Fruit fly (Drosophila melanogaster): Measurements from ENCODE around the gene Cyp6v1.
"Not testable (repeated sequence)": the region's sequence is repeated elsewhere in the genome, so short reads cannot be mapped to it uniquely, and the experiment has no call there.

Cyp6v1 gene

DNA sequence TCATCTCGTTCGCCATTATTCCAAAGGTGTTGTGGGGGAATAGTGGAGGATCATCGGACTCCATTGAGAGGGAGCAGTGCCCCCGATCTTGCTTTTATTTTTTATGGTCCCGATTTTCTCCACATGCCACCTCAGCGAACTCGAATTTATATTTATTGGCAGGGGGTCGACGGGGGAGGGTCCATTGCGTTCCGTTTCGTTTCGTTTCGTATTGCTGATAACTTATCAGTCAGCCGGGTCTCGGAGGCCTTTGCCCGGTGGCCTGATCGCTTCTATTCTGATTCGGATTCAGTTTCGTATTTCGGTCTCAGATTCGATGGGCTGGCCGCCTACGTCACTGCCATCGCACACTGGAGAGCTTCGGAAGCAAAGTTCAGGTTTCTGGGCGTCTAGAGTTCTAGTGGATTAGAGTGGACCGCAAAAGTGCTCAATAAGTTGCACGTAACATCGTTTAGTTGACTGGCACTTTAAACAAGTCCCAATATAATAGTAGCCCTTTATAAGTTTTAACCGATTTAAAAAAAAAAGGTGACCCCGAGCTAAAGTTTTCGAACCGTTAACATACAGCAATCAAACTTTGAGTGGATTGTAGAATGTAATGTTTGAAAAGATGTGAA lies 4.8 kb downstream of the Cyp6v1 start, which contains the start of gene CG1835:
Gene CG1835, plus strand, starts transcription at position 306 of the 617 bp plus-strand sequence.
- peak; percentile 61 for TF ChIP-seq Hr96 (GFP tag; optimal IDR thresholded peaks at IDR 0.05)
- TF ChIP-seq CG7101 (tag; optimal IDR thresholded peaks at IDR 0.05): peak; percentile 21
- TF ChIP-seq tj (GFP tag; optimal IDR thresholded peaks at IDR 0.05): no peak
- no peak for TF ChIP-seq CG5204 (GFP tag; optimal IDR thresholded peaks at IDR 0.05)
- peak; percentile 9 for TF ChIP-seq kay (GFP tag; ENCODE audit: borderline replicate concordance)
- peak; percentile 26 for TF ChIP-seq bab1 (GFP tag; optimal IDR thresholded peaks at IDR 0.05)
- TF ChIP-seq pad (GFP tag; optimal IDR thresholded peaks at IDR 0.05): peak; percentile 45
- peak; percentile 69 for TF ChIP-seq CG12768 (GFP tag; optimal IDR thresholded peaks at IDR 0.05)

dm6 chrX:20662919-20663557 lies 6.1 kb downstream of the Cyp6v1 start:
- TF ChIP-seq CG5204 (GFP tag; optimal IDR thresholded peaks at IDR 0.05): no peak
- TF ChIP-seq Mnt (GFP tag; optimal IDR thresholded peaks at IDR 0.05): no peak

dm6 chrX:20666356-20666755 lies 9.4 kb downstream of the Cyp6v1 start:
- TF ChIP-seq tj (GFP tag; optimal IDR thresholded peaks at IDR 0.05) (no peak), CG14711 (tag; optimal IDR thresholded peaks at IDR 0.05) (no peak), CG12768 (GFP tag; optimal IDR thresholded peaks at IDR 0.05) (no peak), pad (GFP tag; optimal IDR thresholded peaks at IDR 0.05) (no peak), Clk (GFP tag; optimal IDR thresholded peaks at IDR 0.05) (no peak), CG11617 (GFP tag; optimal IDR thresholded peaks at IDR 0.05) (no peak), CG33017 (tag; optimal IDR thresholded peaks at IDR 0.05) (no peak), kay (GFP tag; ENCODE audit: borderline replicate concordance) (no peak)

DNA sequence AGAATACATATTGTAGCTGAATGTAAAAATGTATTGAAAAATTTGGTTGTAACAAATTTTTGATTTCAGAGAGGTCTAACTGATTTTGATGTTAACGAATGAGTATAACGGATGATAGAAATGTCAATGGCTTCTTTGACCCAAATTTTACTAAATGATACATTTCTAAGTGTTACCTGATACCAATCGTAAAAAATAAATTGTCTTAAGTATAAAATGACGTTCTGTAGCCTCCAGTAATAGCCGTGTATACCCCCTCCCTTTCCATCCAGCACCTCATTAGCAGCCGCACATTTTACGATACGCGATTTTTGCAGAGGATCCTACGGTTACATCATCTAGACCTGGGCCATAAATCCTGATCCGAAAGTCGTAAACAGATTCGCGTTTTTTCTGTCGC lies 20.0 kb downstream of the Cyp6v1 start, which contains the start of gene hydra:
Gene hydra, minus strand, starts transcription at position 101 of the 400 bp plus-strand sequence.
- TF ChIP-seq CG7101 (tag; optimal IDR thresholded peaks at IDR 0.05); Crg-1 (GFP tag; optimal IDR thresholded peaks at IDR 0.05); pad (GFP tag; optimal IDR thresholded peaks at IDR 0.05): not testable (repeated sequence)

dm6 chrX:20680407-20680806 lies 23.5 kb downstream of the Cyp6v1 start:
- TF ChIP-seq CG1620 (GFP tag; optimal IDR thresholded peaks at IDR 0.05) (no peak), ovo (GFP tag; optimal IDR thresholded peaks at IDR 0.05) (no peak)

DNA sequence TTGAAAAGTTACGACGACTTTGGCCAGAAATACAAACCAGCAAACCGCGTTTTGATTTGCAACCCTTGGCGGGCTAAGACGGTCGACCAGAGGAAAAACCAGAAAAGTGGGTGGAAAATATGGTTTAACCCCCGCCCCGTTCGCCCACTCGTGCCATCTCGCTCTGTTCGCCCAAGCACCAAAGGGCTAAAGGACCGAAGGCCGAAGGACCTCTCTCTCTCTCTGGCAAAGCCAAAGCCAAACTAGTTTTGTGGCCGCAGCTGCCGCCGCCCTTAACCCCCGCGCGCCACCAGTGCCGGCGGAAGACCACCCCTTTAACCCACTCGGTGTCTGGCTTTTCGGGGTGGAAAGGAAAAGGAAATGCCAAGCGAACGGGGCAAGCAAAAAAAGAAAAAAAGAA lies 30.3 kb downstream of the Cyp6v1 start:
- TF ChIP-seq CG14711 (tag; optimal IDR thresholded peaks at IDR 0.05) (no peak), CG11617 (GFP tag; optimal IDR thresholded peaks at IDR 0.05) (no peak), CG5204 (GFP tag; optimal IDR thresholded peaks at IDR 0.05) (no peak), CG33017 (tag; optimal IDR thresholded peaks at IDR 0.05) (no peak), cic (GFP tag; optimal IDR thresholded peaks at IDR 0.05) (no peak), toe (GFP tag; optimal IDR thresholded peaks at IDR 0.05) (no peak), CG1620 (GFP tag; optimal IDR thresholded peaks at IDR 0.05) (no peak), Clk (GFP tag; optimal IDR thresholded peaks at IDR 0.05) (no peak), bab1 (GFP tag; optimal IDR thresholded peaks at IDR 0.05) (no peak), Mnt (GFP tag; optimal IDR thresholded peaks at IDR 0.05) (no peak), CG7101 (tag; optimal IDR thresholded peaks at IDR 0.05) (no peak), Crg-1 (GFP tag; optimal IDR thresholded peaks at IDR 0.05) (no peak), pad (GFP tag; optimal IDR thresholded peaks at IDR 0.05) (no peak), tj (GFP tag; optimal IDR thresholded peaks at IDR 0.05) (no peak)

DNA sequence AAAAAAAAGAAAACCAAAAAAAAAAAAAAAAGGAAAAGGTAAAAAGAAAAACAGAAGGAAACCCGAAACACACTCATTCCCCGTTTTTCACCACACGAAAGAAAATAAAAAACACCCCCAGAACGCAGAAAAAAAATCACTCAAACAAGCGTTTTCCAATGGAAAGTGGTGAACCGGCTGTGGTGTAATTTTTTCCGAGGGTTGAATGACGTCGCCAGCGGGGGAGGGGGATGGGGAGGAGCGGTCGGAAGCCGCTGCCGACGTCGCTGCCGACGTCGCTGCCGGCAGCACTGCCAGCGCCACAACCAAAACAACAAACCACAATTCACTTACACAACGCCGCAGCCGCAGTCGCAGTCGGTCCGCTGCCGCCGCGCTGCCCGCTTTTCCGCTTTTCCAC lies 32.6 kb downstream of the Cyp6v1 start:
- no peak for TF ChIP-seq CG14711 (tag; optimal IDR thresholded peaks at IDR 0.05)
- no peak for TF ChIP-seq kay (GFP tag; ENCODE audit: borderline replicate concordance)
- TF ChIP-seq toe (GFP tag; optimal IDR thresholded peaks at IDR 0.05): no peak
- no peak for TF ChIP-seq CG33017 (tag; optimal IDR thresholded peaks at IDR 0.05)
- no peak for TF ChIP-seq Mnt (GFP tag; optimal IDR thresholded peaks at IDR 0.05)
- no peak for TF ChIP-seq bab1 (GFP tag; optimal IDR thresholded peaks at IDR 0.05)
- no peak for TF ChIP-seq pad (GFP tag; optimal IDR thresholded peaks at IDR 0.05)

DNA sequence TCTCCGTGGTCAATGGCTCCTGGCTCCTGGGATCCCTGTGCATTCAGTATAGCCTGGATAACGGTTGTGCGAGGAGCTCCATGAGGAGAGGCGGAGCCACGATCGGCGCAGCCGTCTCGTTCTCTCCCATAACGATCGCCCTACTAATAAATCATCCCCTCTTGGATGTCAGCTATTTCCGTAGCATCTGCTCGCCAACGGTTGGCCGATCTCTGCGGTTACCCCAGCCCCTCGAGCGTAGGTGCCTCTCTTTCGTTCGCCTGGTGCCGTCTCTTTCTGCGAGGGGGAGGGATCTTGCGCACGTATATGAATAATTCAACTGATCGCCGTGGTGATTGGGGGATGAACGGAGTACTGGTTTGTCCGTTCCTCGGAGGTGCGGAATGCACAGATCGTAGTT lies 33.5 kb downstream of the Cyp6v1 start, which contains the start of gene run:
Gene run, plus strand, starts transcription at position 217 of the 400 bp plus-strand sequence.
- TF ChIP-seq kay (GFP tag; ENCODE audit: borderline replicate concordance): no peak
- no peak for TF ChIP-seq cnc (optimal IDR thresholded peaks at IDR 0.05)
- TF ChIP-seq CG7045 (GFP tag; optimal IDR thresholded peaks at IDR 0.05): no peak
- no peak for TF ChIP-seq Clk (GFP tag; optimal IDR thresholded peaks at IDR 0.05)
- no peak for TF ChIP-seq CG7101 (tag; optimal IDR thresholded peaks at IDR 0.05)
- no peak for TF ChIP-seq bab1 (GFP tag; optimal IDR thresholded peaks at IDR 0.05)
- no peak for TF ChIP-seq pad (GFP tag; optimal IDR thresholded peaks at IDR 0.05)
- no peak for TF ChIP-seq Mnt (GFP tag; optimal IDR thresholded peaks at IDR 0.05)
- TF ChIP-seq Hr96 (GFP tag; optimal IDR thresholded peaks at IDR 0.05): no peak
- no peak for TF ChIP-seq CG12768 (GFP tag; optimal IDR thresholded peaks at IDR 0.05)
- no peak for TF ChIP-seq CG11617 (GFP tag; optimal IDR thresholded peaks at IDR 0.05)
- TF ChIP-seq CG1620 (GFP tag; optimal IDR thresholded peaks at IDR 0.05): no peak
- no peak for TF ChIP-seq CG14711 (tag; optimal IDR thresholded peaks at IDR 0.05)
- TF ChIP-seq toe (GFP tag; optimal IDR thresholded peaks at IDR 0.05): no peak
- TF ChIP-seq CG33017 (tag; optimal IDR thresholded peaks at IDR 0.05): no peak

Data from whole organism, adult.